Worm (Caenorhabditis elegans) whole organism, late embryonic: ENCODE data around the gene F41G3.3.

Experiments used
- C08G9.2 ChIP-seq: sonication (generic microtip); optimal IDR thresholded peaks from 2 replicates; lab custom pipeline; 2016; ENCODE audit warnings: mild to moderate bottlenecking, missing genetic modification characterization, moderate library complexity, missing compliant biosample characterization
- ceh-45 ChIP-seq: fragments of 200-800 bp; sonication (Bioruptor generic); IDR thresholded peaks from 2 replicates; pipeline ENCODE4 v1.3.6; 2022; ENCODE audit warnings: missing genetic modification reagents, missing genetic modification characterization, missing compliant biosample characterization
- fkh-10 ChIP-seq: fragments of 150-350 bp; optimal IDR thresholded peaks from 2 replicates; lab custom pipeline; 2014; ENCODE audit warnings: missing biosample characterization, missing genetic modification reagents, missing genetic modification characterization
- nhr-11 ChIP-seq: fragments of 150-350 bp; optimal IDR thresholded peaks from 2 replicates; lab custom pipeline; 2014; ENCODE audit warnings: missing biosample characterization, missing genetic modification characterization
- pqm-1 ChIP-seq: sonication (generic microtip); optimal IDR thresholded peaks from 2 replicates; lab custom pipeline; 2016; ENCODE audit warnings: missing genetic modification characterization, missing compliant biosample characterization
- sdc-2 ChIP-seq: sonication (generic microtip); optimal IDR thresholded peaks from 2 replicates; lab custom pipeline; 2016; ENCODE audit warnings: missing genotype, missing genetic modification characterization, missing compliant biosample characterization

ce11 chrII:6736604-6737003, 19.7 kb upstream of the F41G3.3 start, which contains the start of gene T14B4.1:
- TF ChIP-seq sdc-2 (no peak), C08G9.2 (tag; lab: Kevin White, UChicago) (no peak), fkh-10 (GFP tag; lab: Kevin White, UChicago) (no peak), nhr-11 (no peak), ceh-45 (GFP tag; lab: Robert Waterston, UW) (no peak), pqm-1 (no peak)
